Worm (Caenorhabditis elegans) whole organism, L4 larva: Measurements from ENCODE around the gene rsp-2.

Experiments used
- F26F4.8 ChIP-seq: fragments of 200-800 bp; sonication (Bioruptor generic); conservative IDR thresholded peaks from 2 replicates; pipeline ENCODE4 v1.3.6; 2022; ENCODE audit warnings: missing genetic modification characterization, missing compliant biosample characterization
- F49E8.2 ChIP-seq: sonication (generic microtip); optimal IDR thresholded peaks from 2 replicates; lab custom pipeline; 2016; ENCODE audit warnings: missing compliant biosample characterization, mild to moderate bottlenecking, missing genetic modification characterization, borderline replicate concordance
- T26A8.4 ChIP-seq: fragments of 200-800 bp; sonication (Bioruptor generic); IDR thresholded peaks from 2 replicates; pipeline ENCODE4 v1.3.6; 2022; ENCODE audit warnings: missing genetic modification characterization, missing compliant biosample characterization
- Y48G9A.11 ChIP-seq: fragments of 200-800 bp; sonication (Bioruptor generic); IDR thresholded peaks from 2 replicates; pipeline ENCODE4 v1.3.6; 2022; ENCODE audit warnings: missing genetic modification reagents, missing genetic modification characterization, missing compliant biosample characterization
- Y75B8A.6 ChIP-seq: fragments of 200-800 bp; sonication (Bioruptor generic); IDR thresholded peaks from 2 replicates; pipeline ENCODE4 v1.3.6; 2022; ENCODE audit warnings: missing genetic modification reagents, missing genetic modification characterization, missing compliant biosample characterization
- ZK546.5 ChIP-seq, 2 experiments: sonication (generic microtip); optimal IDR thresholded peaks; 2 replicates each; lab custom pipeline; 2017; ENCODE audit warnings: missing biosample characterization in 2 of 2, missing genetic modification characterization in 2 of 2
- aha-1 ChIP-seq: fragments of 150-350 bp; peaks from one replicate; lab custom pipeline; 2014; ENCODE audit warnings: missing biosample characterization, missing genetic modification characterization
- aly-2 ChIP-seq: sonication (generic microtip); optimal IDR thresholded peaks from 2 replicates; lab custom pipeline; 2018; ENCODE audit warnings: missing biosample characterization, missing genetic modification characterization
- attf-4 ChIP-seq: sonication (generic microtip); optimal IDR thresholded peaks from 3 replicates; lab custom pipeline; 2017; ENCODE audit warnings: missing biosample characterization, missing genetic modification characterization
- ceh-44 ChIP-seq: fragments of 200-800 bp; sonication (Bioruptor generic); IDR thresholded peaks from 2 replicates; pipeline ENCODE4 v1.3.6; 2022; ENCODE audit warnings: missing genetic modification reagents, missing genetic modification characterization, missing compliant biosample characterization
- daf-16 ChIP-seq, 3 experiments: sonication (generic microtip); optimal IDR thresholded peaks; 2 replicates each; lab custom pipeline; 2016 to 2017; ENCODE audit warnings: missing genetic modification characterization in 3 of 3, missing genetic modification reagents in 3 of 3, mild to moderate bottlenecking in 2 of 3, missing compliant biosample characterization in 2 of 3, missing biosample characterization in 1 of 3, moderate library complexity in 1 of 3
- dmd-6 ChIP-seq: fragments of 200-800 bp; sonication (Bioruptor generic); IDR thresholded peaks from 2 replicates; pipeline ENCODE4 v1.3.6; 2022; ENCODE audit warnings: missing genetic modification reagents, missing genetic modification characterization, missing compliant biosample characterization
- dve-1 ChIP-seq: sonication (generic microtip); optimal IDR thresholded peaks from 2 replicates; lab custom pipeline; 2017; ENCODE audit warnings: antibody characterized with exemption, mild to moderate bottlenecking, missing genetic modification characterization, missing compliant biosample characterization; ENCODE audit not compliant: insufficient read depth
- hlh-11 ChIP-seq: fragments of 200-800 bp; sonication (Bioruptor generic); optimal IDR thresholded peaks from 2 replicates; lab custom pipeline; 2018; ENCODE audit warnings: mild to moderate bottlenecking, missing genetic modification characterization, missing compliant biosample characterization
- lin-13 ChIP-seq: fragments of 150-350 bp; optimal IDR thresholded peaks from 2 replicates; lab custom pipeline; 2014; ENCODE audit warnings: missing biosample characterization, missing genetic modification reagents, missing genetic modification characterization
- lin-38 ChIP-seq: fragments of 200-800 bp; sonication (Bioruptor generic); IDR thresholded peaks from 2 replicates; pipeline ENCODE4 v1.3.6; 2022; ENCODE audit warnings: missing genetic modification reagents, missing genetic modification characterization, missing compliant biosample characterization
- mdl-1 ChIP-seq, 2 experiments: fragments of 150-350 bp in 1 of 2; sonication (generic microtip) in 1 of 2; optimal IDR thresholded peaks; 2 replicates each; lab custom pipeline; 2014 to 2017; ENCODE audit warnings: missing biosample characterization in 2 of 2, missing genetic modification characterization in 2 of 2
- mep-1 ChIP-seq: fragments of 150-350 bp; sonication (generic microtip); optimal IDR thresholded peaks from 3 replicates; lab custom pipeline; 2014; ENCODE audit warnings: missing biosample characterization, missing genetic modification characterization
- mxl-2 ChIP-seq: fragments of 200-800 bp; sonication (Bioruptor generic); conservative IDR thresholded peaks from 2 replicates; pipeline ENCODE4 v1.3.6; 2022; ENCODE audit warnings: missing genetic modification reagents, missing genetic modification characterization, missing compliant biosample characterization
- nhr-28 ChIP-seq: fragments of 150-350 bp; optimal IDR thresholded peaks from 2 replicates; lab custom pipeline; 2014; ENCODE audit warnings: missing biosample characterization, missing genetic modification characterization
- nhr-41 ChIP-seq: fragments of 200-800 bp; sonication (Bioruptor generic); IDR thresholded peaks from 2 replicates; pipeline ENCODE4 v1.3.6; 2022; ENCODE audit warnings: missing genetic modification reagents, missing genetic modification characterization, missing compliant biosample characterization
- nhr-42 ChIP-seq: fragments of 200-800 bp; sonication (Bioruptor generic); IDR thresholded peaks from 2 replicates; pipeline ENCODE4 v1.3.6; 2022; ENCODE audit warnings: missing genetic modification characterization, missing compliant biosample characterization
- nhr-6 ChIP-seq: fragments of 150-350 bp; optimal IDR thresholded peaks from 2 replicates; lab custom pipeline; 2014; ENCODE audit warnings: missing biosample characterization, missing genetic modification characterization
- nhr-76 ChIP-seq: fragments of 150-350 bp; optimal IDR thresholded peaks from 2 replicates; lab custom pipeline; 2014; ENCODE audit warnings: missing biosample characterization, missing genetic modification characterization
- nhr-77 ChIP-seq: fragments of 150-350 bp; optimal IDR thresholded peaks from 2 replicates; lab custom pipeline; 2014; ENCODE audit warnings: missing biosample characterization, missing genetic modification characterization
- pqm-1 ChIP-seq: sonication (generic microtip); optimal IDR thresholded peaks from 2 replicates; lab custom pipeline; 2017; ENCODE audit warnings: missing biosample characterization, missing genetic modification characterization
- saeg-2 ChIP-seq: fragments of 200-800 bp; sonication (Bioruptor generic); IDR thresholded peaks from 2 replicates; pipeline ENCODE4 v1.3.6; 2022; ENCODE audit warnings: missing genetic modification reagents, missing genetic modification characterization, missing compliant biosample characterization
- sdz-12 ChIP-seq: fragments of 200-800 bp; sonication (Bioruptor generic); optimal IDR thresholded peaks from 2 replicates; lab custom pipeline; 2018; ENCODE audit warnings: mild to moderate bottlenecking, missing genetic modification characterization, missing compliant biosample characterization
- spr-1 ChIP-seq: sonication (generic microtip); optimal IDR thresholded peaks from 2 replicates; lab custom pipeline; 2016; ENCODE audit warnings: mild to moderate bottlenecking, missing genetic modification characterization, missing compliant biosample characterization
- spr-3 ChIP-seq: fragments of 200-800 bp; sonication (Bioruptor generic); optimal IDR thresholded peaks from 2 replicates; lab custom pipeline; 2018; ENCODE audit warnings: mild to moderate bottlenecking, missing genetic modification characterization, missing compliant biosample characterization
- tra-1 ChIP-seq: fragments of 200-800 bp; sonication (Bioruptor generic); IDR thresholded peaks from 2 replicates; pipeline ENCODE4 v1.3.6; 2022; ENCODE audit warnings: missing genetic modification reagents, missing genetic modification characterization, missing compliant biosample characterization
- unc-62 ChIP-seq, 3 experiments: fragments of 150-350 bp in 1 of 3; sonication (generic microtip); optimal IDR thresholded peaks in 2 of 3; peaks in 1 of 3; 1 replicate in 1 of 3; 2 replicates in 2 of 3; lab custom pipeline; 2014 to 2017; ENCODE audit warnings: missing biosample characterization in 3 of 3, missing genetic modification characterization in 3 of 3, missing genetic modification reagents in 3 of 3, missing genotype in 1 of 3
- vab-7 ChIP-seq: fragments of 200-800 bp; sonication (Bioruptor generic); IDR thresholded peaks from 2 replicates; pipeline ENCODE4 v1.3.6; 2022; ENCODE audit warnings: missing genetic modification reagents, missing genetic modification characterization, missing compliant biosample characterization
- zfp-2 ChIP-seq: sonication (generic microtip); optimal IDR thresholded peaks from 2 replicates; lab custom pipeline; 2016; ENCODE audit warnings: mild to moderate bottlenecking, missing genetic modification characterization, missing compliant biosample characterization
- zip-11 ChIP-seq: fragments of 200-800 bp; sonication (Bioruptor generic); IDR thresholded peaks from 2 replicates; pipeline ENCODE4 v1.3.6; 2022; ENCODE audit warnings: missing genetic modification characterization, missing compliant biosample characterization

Gene rsp-2

ce11 chrII:11424579-11425316 is 28.0 kb downstream of the rsp-2 start, which contains the start of gene C05D12.3:
Gene C05D12.3, plus strand, starts transcription at chrII:11425266.
- TF ChIP-seq dve-1 (tag; lab: Kevin White, UChicago) (peak; percentile 47), Y75B8A.6 (GFP tag; lab: Robert Waterston, UW) (no peak), nhr-6 (tag; lab: Kevin White, UChicago) (no peak), zfp-2 (tag; lab: Kevin White, UChicago) (no peak), pqm-1 (tag; lab: Kevin White, UChicago) (peak; percentile 79), daf-16 (GFP tag; optimal IDR thresholded peaks at IDR 0.05; lab: Kevin White, UChicago) (no peak), daf-16 (tag; optimal IDR thresholded peaks at IDR 0.05; lab: Kevin White, UChicago) (peak; percentile 24), nhr-28 (peak; percentile 54), dmd-6 (GFP tag; lab: Robert Waterston, UW) (peak; percentile 28; the same call in 1 of the 2 replicates), saeg-2 (GFP tag; lab: Robert Waterston, UW) (no peak), mep-1 (no peak), ZK546.5 (tag; optimal IDR thresholded peaks at IDR 0.05; lab: Kevin White, UChicago) (no peak)

ce11 chrII:11424032-11424431 is 28.7 kb downstream of the rsp-2 start:
- TF ChIP-seq nhr-28 (peak; percentile 47), lin-38 (no peak), T26A8.4 (GFP tag; lab: Robert Waterston, UW) (no peak), pqm-1 (tag; lab: Kevin White, UChicago) (peak; percentile 75), nhr-76 (no peak), attf-4 (tag; lab: Kevin White, UChicago) (no peak), spr-1 (tag; lab: Kevin White, UChicago) (no peak)

- TF ChIP-seq hlh-11 (peak; percentile 44), daf-16 (GFP tag; optimal IDR thresholded peaks at IDR 0.05; lab: Kevin White, UChicago) (no peak), daf-16 (tag; optimal IDR thresholded peaks at IDR 0.05; lab: Kevin White, UChicago) (peak; percentile 72), nhr-28 (peak; percentile 85), spr-3 (GFP tag; lab: Kevin White, UChicago) (no peak), pqm-1 (tag; lab: Kevin White, UChicago) (peak; percentile 84), dve-1 (tag; lab: Kevin White, UChicago) (peak; percentile 55), saeg-2 (GFP tag; lab: Robert Waterston, UW) (no peak), mdl-1 (tag; optimal IDR thresholded peaks at IDR 0.05; lab: Kevin White, UChicago) (peak in 1 of 2 experiments; percentile 6), dmd-6 (GFP tag; lab: Robert Waterston, UW) (peak; percentile 64), F49E8.2 (tag; lab: Kevin White, UChicago) (no peak), nhr-77 (tag; lab: Kevin White, UChicago) (peak; percentile 78), tra-1 (GFP tag; lab: Robert Waterston, UW) (no peak), Y48G9A.11 (no peak)
These were observed 34.3 kb downstream of the rsp-2 start for ce11 chrII:11418476-11418875.

DNA sequence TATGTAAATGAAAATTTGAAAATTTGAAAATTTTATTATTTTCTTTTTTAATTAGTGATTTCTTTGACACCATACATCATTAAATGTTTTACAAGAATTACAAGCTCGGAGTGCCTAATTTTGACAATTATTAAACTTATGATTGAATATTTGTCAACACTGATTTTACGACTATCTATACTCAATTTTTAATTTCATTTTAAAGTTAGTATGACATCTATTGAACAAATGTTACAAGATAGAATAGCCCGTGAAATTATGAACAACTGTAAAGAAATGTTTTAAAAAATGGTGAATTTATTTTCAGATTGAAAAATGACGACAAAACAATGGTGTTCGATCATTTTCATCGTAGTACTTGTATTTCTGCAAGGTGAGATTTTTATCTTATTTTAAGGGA is 34.8 kb downstream of the rsp-2 start, which contains the start of gene C05D12.2:
Gene C05D12.2, plus strand, starts transcription at position 301 of the 400 bp plus-strand sequence.
- TF ChIP-seq aha-1 (tag; lab: Kevin White, UChicago) = peak; percentile 47
- TF ChIP-seq lin-13 (GFP tag; lab: Kevin White, UChicago) = no peak
- TF ChIP-seq vab-7 (GFP tag; lab: Robert Waterston, UW) = no peak

DNA sequence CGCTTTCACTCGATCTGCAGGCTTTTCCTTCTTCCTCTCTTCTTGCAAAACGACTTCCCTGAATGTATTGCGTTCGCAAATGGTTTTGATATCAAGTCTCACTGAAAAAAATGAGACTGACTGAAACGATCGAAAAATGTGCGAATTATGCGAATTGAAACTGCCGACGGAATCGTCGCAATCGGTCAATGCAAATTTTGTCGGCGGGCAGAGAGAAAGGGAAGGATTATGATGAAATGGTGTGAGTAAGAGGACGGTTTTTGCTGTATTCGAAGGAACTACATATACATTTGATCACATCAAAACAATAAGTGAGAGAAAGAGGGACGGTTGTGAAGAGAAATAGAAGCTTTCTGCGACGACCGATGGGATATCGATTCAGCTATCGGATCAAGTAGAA is 37.1 kb downstream of the rsp-2 start, which contains the start of gene C05D12.1:
Gene C05D12.1, minus strand, starts transcription at position 101 of the 400 bp plus-strand sequence.
- TF ChIP-seq mxl-2 (GFP tag; lab: Robert Waterston, UW) (no peak), zip-11 (GFP tag; lab: Robert Waterston, UW) (no peak), unc-62 (GFP tag; optimal IDR thresholded peaks at IDR 0.05 in 1 of 2; lab: Kevin White, UChicago) (no peak), unc-62 (tag; optimal IDR thresholded peaks at IDR 0.05; lab: Kevin White, UChicago) (no peak), Y48G9A.11 (no peak), nhr-41 (no peak), mep-1 (no peak), F26F4.8 (no peak), nhr-42 (GFP tag; lab: Robert Waterston, UW) (no peak), ceh-44 (GFP tag; lab: Robert Waterston, UW) (no peak), sdz-12 (no peak), aly-2 (tag; lab: Kevin White, UChicago) (no peak)
